Fruit fly (Drosophila melanogaster): ENCODE measurements around the gene CG43349.

- TF ChIP-seq CG7045 (GFP tag; optimal IDR thresholded peaks at IDR 0.05) (no peak), bab1 (GFP tag; optimal IDR thresholded peaks at IDR 0.05) (no peak), cic (GFP tag; optimal IDR thresholded peaks at IDR 0.05) (no peak), CG12768 (GFP tag; optimal IDR thresholded peaks at IDR 0.05) (no peak), CG11617 (GFP tag; optimal IDR thresholded peaks at IDR 0.05) (no peak), CG1620 (GFP tag; optimal IDR thresholded peaks at IDR 0.05) (no peak), Crg-1 (GFP tag; optimal IDR thresholded peaks at IDR 0.05) (no peak), CG5204 (GFP tag; optimal IDR thresholded peaks at IDR 0.05) (no peak)
These were observed 17.1 kb downstream of the CG43349 start for dm6 chr2L:1217033-1217612.
